Worm (Caenorhabditis elegans) whole organism, midembryonic: ENCODE results near the gene tag-123.

Experiments used
- T22C8.4 ChIP-seq: fragments of 200-800 bp; sonication (Bioruptor generic); IDR thresholded peaks from 2 replicates; pipeline ENCODE4 v1.3.6; 2022; ENCODE audit warnings: missing genetic modification characterization, missing compliant biosample characterization
- cog-1 ChIP-seq: sonication (generic microtip); optimal IDR thresholded peaks from 2 replicates; lab custom pipeline; 2016; ENCODE audit warnings: missing genetic modification characterization, missing compliant biosample characterization
- flt-1 ChIP-seq: fragments of 200-800 bp; sonication (Bioruptor generic); IDR thresholded peaks from 2 replicates; pipeline ENCODE4 v1.3.6; 2022; ENCODE audit warnings: missing genetic modification characterization, missing compliant biosample characterization
- klf-2 ChIP-seq: fragments of 200-800 bp; sonication (Bioruptor generic); conservative IDR thresholded peaks from 2 replicates; pipeline ENCODE4 v1.3.6; 2022; ENCODE audit warnings: missing genetic modification reagents, missing genetic modification characterization, missing compliant biosample characterization
- med-1 ChIP-seq: sonication (generic microtip); optimal IDR thresholded peaks from 2 replicates; lab custom pipeline; 2017; ENCODE audit warnings: missing genetic modification characterization, mild to moderate bottlenecking, missing compliant biosample characterization, antibody characterized with exemption, missing genetic modification reagents; ENCODE audit not compliant: insufficient read depth
- ref-1 ChIP-seq: fragments of 200-800 bp; sonication (Bioruptor generic); conservative IDR thresholded peaks from 2 replicates; pipeline ENCODE4 v1.3.6; 2022; ENCODE audit warnings: missing genetic modification reagents, missing genetic modification characterization, missing compliant biosample characterization
- ztf-23 ChIP-seq: fragments of 200-800 bp; sonication (Bioruptor generic); IDR thresholded peaks from 2 replicates; pipeline ENCODE4 v1.3.6; 2022; ENCODE audit warnings: missing genetic modification reagents, missing genetic modification characterization, missing compliant biosample characterization
- ztf-29 ChIP-seq: fragments of 200-800 bp; sonication (Bioruptor generic); IDR thresholded peaks from 2 replicates; pipeline ENCODE4 v1.3.6; 2022; ENCODE audit warnings: missing genetic modification reagents, missing genetic modification characterization, missing compliant biosample characterization

ce11 chrX:8460958-8461357 lies 39.1 kb upstream of the tag-123 start:
- no peak for TF ChIP-seq klf-2 (GFP tag; lab: Robert Waterston, UW)
- TF ChIP-seq flt-1 (GFP tag; lab: Robert Waterston, UW): no peak
- no peak for TF ChIP-seq ztf-29
- no peak for TF ChIP-seq ref-1 (GFP tag; lab: Robert Waterston, UW)
- TF ChIP-seq T22C8.4 (GFP tag; lab: Robert Waterston, UW): no peak
- no peak for TF ChIP-seq cog-1 (tag; lab: Kevin White, UChicago)
- TF ChIP-seq ztf-23 (GFP tag; lab: Robert Waterston, UW): no peak
- TF ChIP-seq med-1 (GFP tag; lab: Kevin White, UChicago): no peak
